Worm (Caenorhabditis elegans): ENCODE results near the gene ttr-54.

Gene ttr-54

ce11 chrIV:10176252-10176730 lies 20.7 kb downstream of the ttr-54 start, which contains the start of gene rack-1:
Gene rack-1, plus strand, starts transcription at chrIV:10176680.
- TF ChIP-seq ceh-48 (tag; optimal IDR thresholded peaks at IDR 0.05) (no peak), C08G9.2 (tag; optimal IDR thresholded peaks at IDR 0.05) (no peak), unc-42 (tag; optimal IDR thresholded peaks at IDR 0.05) (peak; percentile 66), fax-1 (tag; optimal IDR thresholded peaks at IDR 0.05) (peak; percentile 3), ceh-22 (tag; optimal IDR thresholded peaks at IDR 0.05) (no peak), ceh-31 (tag; optimal IDR thresholded peaks at IDR 0.05) (peak; percentile 11), nfya-1 (tag; optimal IDR thresholded peaks at IDR 0.05) (peak; percentile 20)

ce11 chrIV:10177779-10178178 lies 22.2 kb downstream of the ttr-54 start, which contains the start of gene mspn-1:
Gene mspn-1, plus strand, starts transcription at chrIV:10177968.
- TF ChIP-seq madf-2 (tag; optimal IDR thresholded peaks at IDR 0.05) (no peak), hlh-30 (tag; optimal IDR thresholded peaks at IDR 0.05; ENCODE audit: insufficient read depth) (no peak), odd-2 (tag; optimal IDR thresholded peaks at IDR 0.05) (no peak), ceh-18 (tag; optimal IDR thresholded peaks at IDR 0.05) (no peak), nhr-11 (tag; optimal IDR thresholded peaks at IDR 0.05) (no peak), rnt-1 (tag; optimal IDR thresholded peaks at IDR 0.05) (no peak), pag-3 (tag; optimal IDR thresholded peaks at IDR 0.05; ENCODE audit: borderline replicate concordance) (no peak), unc-42 (tag; optimal IDR thresholded peaks at IDR 0.05) (no peak)

ce11 chrIV:10180133-10180749 lies 24.7 kb downstream of the ttr-54 start, which contains the start of gene gta-1:
Gene gta-1, plus strand, starts transcription at chrIV:10180660.
- TF ChIP-seq hlh-30 (tag; optimal IDR thresholded peaks at IDR 0.05; ENCODE audit: insufficient read depth): peak; percentile 83
- TF ChIP-seq mec-3 (tag; optimal IDR thresholded peaks at IDR 0.05; ENCODE audit: borderline replicate concordance): no peak
- TF ChIP-seq unc-55 (GFP tag; optimal IDR thresholded peaks at IDR 0.05): peak; percentile 70
- TF ChIP-seq ceh-22 (tag; optimal IDR thresholded peaks at IDR 0.05): no peak
- TF ChIP-seq odd-2 (tag; optimal IDR thresholded peaks at IDR 0.05): no peak

- TF ChIP-seq elt-4 (tag; optimal IDR thresholded peaks at IDR 0.05) (no peak), odd-2 (tag; optimal IDR thresholded peaks at IDR 0.05) (no peak), ceh-6 (GFP tag; optimal IDR thresholded peaks at IDR 0.05) (no peak), unc-42 (tag; optimal IDR thresholded peaks at IDR 0.05) (peak; percentile 34), ceh-2 (tag; optimal IDR thresholded peaks at IDR 0.05) (no peak)
Observed at ce11 chrIV:10188505-10188904, 32.9 kb downstream of the ttr-54 start.

- no peak for TF ChIP-seq elt-4 (tag; optimal IDR thresholded peaks at IDR 0.05)
- TF ChIP-seq ceh-34 (tag; optimal IDR thresholded peaks at IDR 0.05): peak; percentile 52
- TF ChIP-seq nfya-1 (tag; optimal IDR thresholded peaks at IDR 0.05): no peak
- no peak for TF ChIP-seq ceh-30 (tag; optimal IDR thresholded peaks at IDR 0.05)
- no peak for TF ChIP-seq lim-6 (tag; optimal IDR thresholded peaks at IDR 0.05)
Observed at ce11 chrIV:10190586-10190985, 35.0 kb downstream of the ttr-54 start.

- TF ChIP-seq unc-42 (tag; optimal IDR thresholded peaks at IDR 0.05): peak; percentile 82
- no peak for TF ChIP-seq F13H6.1 (tag; optimal IDR thresholded peaks at IDR 0.05)
Observed at ce11 chrIV:10191498-10191897, 35.9 kb downstream of the ttr-54 start.

ce11 chrIV:10194345-10194744 lies 38.8 kb downstream of the ttr-54 start, which contains the start of gene ptrg-1:
Gene ptrg-1, minus strand, starts transcription at chrIV:10194445.
- TF ChIP-seq ceh-30 (tag; optimal IDR thresholded peaks at IDR 0.05) (no peak), mec-3 (tag; optimal IDR thresholded peaks at IDR 0.05; ENCODE audit: borderline replicate concordance) (no peak)

ce11 chrIV:10197317-10197867 lies 41.8 kb downstream of the ttr-54 start, which contains the start of gene gon-4:
Gene gon-4, plus strand, starts transcription at chrIV:10197817.
- peak; percentile 28 for TF ChIP-seq ceh-2 (tag; optimal IDR thresholded peaks at IDR 0.05)
- peak; percentile 19 for TF ChIP-seq ceh-31 (tag; optimal IDR thresholded peaks at IDR 0.05)
- no peak for TF ChIP-seq T23F11.4 (GFP tag; optimal IDR thresholded peaks at IDR 0.05)
